Comparison of ENCODE assay signal across 2 worm cellular contexts in genomic region chrIII:11810447-11810846, ce11.
TF ChIP-seq lines count a peak whose summit lies in the region.

C18D11.6 (plus strand) TSS chrIII:11810556.

TF ChIP-seq in whole organism, L1 larva, 84 proteins besides CTCF, POLR2A, EP300 and RAD21:
- no peak for TF ChIP-seq tlp-1 (tag; optimal IDR thresholded peaks at IDR 0.05; lab: Kevin White, UChicago)
- no peak for TF ChIP-seq mdl-1 (tag; optimal IDR thresholded peaks at IDR 0.05; lab: Kevin White, UChicago)
- TF ChIP-seq isw-1 (GFP tag; IDR thresholded peaks at IDR 0.05; lab: Robert Waterston, UW): no peak
- no peak for TF ChIP-seq nhr-28 (tag; optimal IDR thresholded peaks at IDR 0.05; lab: Kevin White, UChicago)
- no peak for TF ChIP-seq Y116A8C.19 (tag; optimal IDR thresholded peaks at IDR 0.05; lab: Kevin White, UChicago; ENCODE audit: borderline replicate concordance)
- TF ChIP-seq nhr-85 (tag; lab: Kevin White, UChicago): peak; percentile 81
- TF ChIP-seq efl-1 (optimal IDR thresholded peaks at IDR 0.05; lab: Kevin White, UChicago): no peak
- peak in 1 of 2 experiments; percentile 64 for TF ChIP-seq efl-1 (GFP tag; optimal IDR thresholded peaks at IDR 0.05 in 1 of 2; lab: Kevin White, UChicago)
- no peak for TF ChIP-seq lin-15B (tag; optimal IDR thresholded peaks at IDR 0.05; lab: Kevin White, UChicago)
- TF ChIP-seq ceh-8 (GFP tag; optimal IDR thresholded peaks at IDR 0.05; lab: Kevin White, UChicago): no peak
- no peak for TF ChIP-seq nhr-19 (GFP tag; conservative IDR thresholded peaks at IDR 0.05; lab: Robert Waterston, UW)
- TF ChIP-seq grh-1 (GFP tag; IDR thresholded peaks at IDR 0.05; lab: Robert Waterston, UW): no peak
- TF ChIP-seq snpc-4 (tag; optimal IDR thresholded peaks at IDR 0.05; lab: Kevin White, UChicago): no peak
- no peak for TF ChIP-seq pqm-1 (tag; optimal IDR thresholded peaks at IDR 0.05; lab: Kevin White, UChicago)

TF ChIP-seq in whole organism, L4 larva, 104 proteins besides CTCF, POLR2A, EP300 and RAD21:
- no peak for TF ChIP-seq lin-1 (GFP tag; IDR thresholded peaks at IDR 0.05; lab: Robert Waterston, UW)
- no peak for TF ChIP-seq nhr-11 (tag; optimal IDR thresholded peaks at IDR 0.05; lab: Kevin White, UChicago)
- peak in 1 of 2 experiments; percentile 85 for TF ChIP-seq unc-62 (GFP tag; optimal IDR thresholded peaks at IDR 0.05 in 1 of 2; lab: Kevin White, UChicago)
- TF ChIP-seq unc-62 (tag; optimal IDR thresholded peaks at IDR 0.05; lab: Kevin White, UChicago): no peak
- TF ChIP-seq daf-16 (GFP tag; optimal IDR thresholded peaks at IDR 0.05; lab: Kevin White, UChicago): no peak
- TF ChIP-seq daf-16 (tag; optimal IDR thresholded peaks at IDR 0.05; lab: Kevin White, UChicago): no peak
- TF ChIP-seq aha-1 (tag; lab: Kevin White, UChicago): peak; percentile 87
TF ChIP-seq in whole organism, L4 larva: peak in this region for 2.

Comparison
In these comparisons a context has a peak if more than half of its experiments do, and no peak if none do; other contexts are left out.
1. Of the 29 proteins assayed by ChIP-seq in both whole organism, L4 larva and whole organism, L1 larva: peak only in whole organism, L4 larva: aha-1; only in whole organism, L1 larva: none; in both: none; in neither: 27; mixed calls (peak in some experiments, not most) for 1.